Worm (Caenorhabditis elegans) whole organism, L4/young adult: Measurements from ENCODE around the gene T26C5.5.

Experiments
- dao-5 ChIP-seq: sonication (generic microtip); optimal IDR thresholded peaks from 2 replicates; lab custom pipeline; 2016; ENCODE audit warnings: missing genotype, missing genetic modification characterization, moderate library complexity, missing compliant biosample characterization
- him-1 ChIP-seq: sonication (generic microtip); optimal IDR thresholded peaks from 2 replicates; lab custom pipeline; 2016; ENCODE audit warnings: missing genotype, missing genetic modification reagents, missing genetic modification characterization, missing compliant biosample characterization

ce11 chrII:9266755-9267154 is 20.2 kb upstream of the T26C5.5 start, which contains the start of gene C01G6.2:
- TF ChIP-seq him-1, result no peak
- TF ChIP-seq dao-5, result no peak
